Worm (Caenorhabditis elegans): Measurements from ENCODE around the gene lron-15.

The lron-15 gene

DNA sequence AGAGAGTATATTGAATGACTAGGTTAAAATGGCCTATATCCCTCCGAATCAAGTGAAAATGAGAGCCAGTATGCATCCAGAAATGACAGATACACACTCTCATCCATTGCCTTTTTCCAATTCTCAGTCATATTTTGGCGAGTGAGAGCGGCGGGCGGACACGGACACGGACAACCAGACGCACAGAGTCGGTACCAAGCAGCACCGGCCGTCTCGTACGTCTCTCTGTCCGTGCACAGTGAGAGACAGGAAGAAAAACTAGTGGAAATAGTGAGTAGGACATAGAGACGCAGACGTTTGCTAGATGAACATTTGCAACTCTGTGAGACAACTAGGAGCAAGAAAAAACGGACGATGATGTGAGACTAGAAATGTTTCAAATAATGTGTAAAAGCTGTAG is 18.5 kb upstream of the lron-15 start (continued):
- TF ChIP-seq lin-1 (GFP tag; IDR thresholded peaks at IDR 0.05) (no peak), arid-1 (GFP tag; conservative IDR thresholded peaks at IDR 0.05) (no peak), mdt-29 (GFP tag; IDR thresholded peaks at IDR 0.05) (no peak), nhr-41 (GFP tag; IDR thresholded peaks at IDR 0.05) (no peak), zip-11 (GFP tag; IDR thresholded peaks at IDR 0.05) (no peak), jun-1 (tag; optimal IDR thresholded peaks at IDR 0.05) (no peak), madf-5 (GFP tag; IDR thresholded peaks at IDR 0.05) (no peak), dpl-1 (GFP tag; optimal IDR thresholded peaks at IDR 0.05) (no peak), vab-7 (GFP tag; IDR thresholded peaks at IDR 0.05) (no peak), snpc-4 (tag; optimal IDR thresholded peaks at IDR 0.05) (no peak), ceh-28 (tag; optimal IDR thresholded peaks at IDR 0.05) (no peak), Y75B8A.6 (GFP tag; IDR thresholded peaks at IDR 0.05) (no peak), daf-8 (GFP tag; IDR thresholded peaks at IDR 0.05) (no peak), dve-1 (tag; optimal IDR thresholded peaks at IDR 0.05; ENCODE audit: insufficient read depth) (peak; percentile 43), ZK337.2 (GFP tag; IDR thresholded peaks at IDR 0.05) (no peak), ceh-44 (GFP tag; IDR thresholded peaks at IDR 0.05) (no peak), unc-39 (tag; optimal IDR thresholded peaks at IDR 0.05) (no peak), nhr-48 (tag; optimal IDR thresholded peaks at IDR 0.05) (no peak), unc-62 (GFP tag; optimal IDR thresholded peaks at IDR 0.05 in 1 of 2) (peak in 1 of 2 experiments; percentile 13), unc-62 (tag; optimal IDR thresholded peaks at IDR 0.05) (no peak), tra-1 (GFP tag; IDR thresholded peaks at IDR 0.05) (no peak), ctbp-1 (GFP tag; IDR thresholded peaks at IDR 0.05) (peak; percentile 49; the same call in 1 of the 2 replicates), lin-15B (tag; optimal IDR thresholded peaks at IDR 0.05) (no peak), hlh-11 (tag; optimal IDR thresholded peaks at IDR 0.05) (peak; percentile 72), F44E2.7 (GFP tag; IDR thresholded peaks at IDR 0.05) (no peak), mxl-3 (GFP tag; optimal IDR thresholded peaks at IDR 0.05) (no peak), attf-4 (tag; optimal IDR thresholded peaks at IDR 0.05) (no peak), dmd-8 (GFP tag; IDR thresholded peaks at IDR 0.05) (no peak), ZK546.5 (tag; optimal IDR thresholded peaks at IDR 0.05) (no peak), ceh-20 (GFP tag; IDR thresholded peaks at IDR 0.05) (no peak), F37D6.2 (tag; optimal IDR thresholded peaks at IDR 0.05) (peak; percentile 27), ztf-7 (tag; optimal IDR thresholded peaks at IDR 0.05) (no peak), R02D3.7 (tag; optimal IDR thresholded peaks at IDR 0.05) (no peak), lsy-2 (tag; optimal IDR thresholded peaks at IDR 0.05) (peak in 1 of 2 experiments; percentile 27), nhr-42 (GFP tag; IDR thresholded peaks at IDR 0.05) (no peak), rbr-2 (tag; optimal IDR thresholded peaks at IDR 0.05) (no peak)

DNA sequence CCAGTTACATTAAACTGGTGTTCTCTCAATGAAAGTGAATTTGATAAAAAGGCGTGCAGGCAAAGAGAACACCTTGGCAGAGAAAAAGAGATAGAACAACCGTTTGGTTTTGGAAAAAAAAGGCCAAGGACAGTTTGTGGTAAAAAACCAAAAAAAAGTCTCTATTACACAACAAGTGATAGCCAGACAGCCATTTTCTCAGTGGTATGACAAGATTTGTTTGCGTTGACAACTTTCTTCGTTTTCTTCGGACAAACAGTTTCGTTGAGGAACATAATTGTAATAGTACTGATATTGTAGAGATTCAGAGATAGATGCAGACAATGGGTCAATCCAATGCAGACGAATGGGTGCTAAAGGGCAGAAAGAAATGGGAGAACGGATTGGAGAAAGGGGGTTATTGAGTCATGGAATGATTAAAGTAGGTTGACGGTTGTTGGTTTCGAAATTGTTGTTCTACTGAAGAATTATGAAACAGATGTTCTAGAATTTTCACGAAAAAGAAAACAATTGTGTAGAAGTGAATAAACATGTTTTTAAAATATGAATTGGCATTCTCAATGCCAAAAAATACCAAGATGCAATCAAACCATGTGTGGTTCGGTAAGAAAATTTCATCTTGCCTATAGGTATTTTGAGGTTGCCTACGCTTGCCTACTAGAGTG is 17.6 kb upstream of the lron-15 start:
- TF ChIP-seq pqm-1 (tag; optimal IDR thresholded peaks at IDR 0.05) (no peak), vab-7 (GFP tag; IDR thresholded peaks at IDR 0.05) (no peak), nhr-28 (tag; optimal IDR thresholded peaks at IDR 0.05) (peak; percentile 70), lin-29 (GFP tag; IDR thresholded peaks at IDR 0.05) (0 out of 2 replicates have a peak, but pooled peaks have one; percentile 37), ces-1 (GFP tag; optimal IDR thresholded peaks at IDR 0.05) (no peak), jun-1 (tag; optimal IDR thresholded peaks at IDR 0.05) (no peak), Y105C5A.15 (GFP tag; IDR thresholded peaks at IDR 0.05) (no peak), nhr-111 (GFP tag; optimal IDR thresholded peaks at IDR 0.05) (no peak), aha-1 (tag) (no peak), Y75B8A.6 (GFP tag; IDR thresholded peaks at IDR 0.05) (no peak), unc-130 (GFP tag; optimal IDR thresholded peaks at IDR 0.05) (no peak), madf-5 (GFP tag; IDR thresholded peaks at IDR 0.05) (no peak), Y5F2A.4 (GFP tag; optimal IDR thresholded peaks at IDR 0.05) (no peak), F44E2.7 (GFP tag; IDR thresholded peaks at IDR 0.05) (no peak), duxl-1 (tag; optimal IDR thresholded peaks at IDR 0.05; ENCODE audit: poor library complexity) (no peak), zfp-3 (GFP tag; conservative IDR thresholded peaks at IDR 0.05) (no peak), nhr-10 (tag; optimal IDR thresholded peaks at IDR 0.05) (no peak), tag-97 (GFP tag; IDR thresholded peaks at IDR 0.05) (no peak), lin-39 (tag; optimal IDR thresholded peaks at IDR 0.05) (no peak), nhr-77 (tag; optimal IDR thresholded peaks at IDR 0.05) (no peak), ceh-20 (GFP tag; IDR thresholded peaks at IDR 0.05) (no peak), T20F7.1 (GFP tag; optimal IDR thresholded peaks at IDR 0.05) (no peak), spr-3 (GFP tag; optimal IDR thresholded peaks at IDR 0.05) (no peak)
